Worm (Caenorhabditis elegans) whole organism, early embryonic: Measurements from ENCODE around the gene rpt-2.
"Not testable (repeated sequence)": the region's sequence is repeated elsewhere in the genome, so short reads cannot be mapped to it uniquely, and the experiment has no call there.

Experiments used
- F13C5.2 ChIP-seq: sonication (generic microtip); optimal IDR thresholded peaks from 2 replicates; lab custom pipeline; 2017; ENCODE audit warnings: mild to moderate bottlenecking, missing genetic modification characterization, inconsistent platforms, missing compliant biosample characterization
- ama-1 ChIP-seq: fragments of 150-350 bp; optimal IDR thresholded peaks from 2 replicates; lab custom pipeline; 2014
- ceh-13 ChIP-seq: fragments of 200-800 bp; sonication (Bioruptor generic); optimal IDR thresholded peaks from 2 replicates; lab custom pipeline; 2018; ENCODE audit warnings: mild to moderate bottlenecking, missing genetic modification characterization, missing compliant biosample characterization
- hmbx-1 ChIP-seq: sonication (generic microtip); optimal IDR thresholded peaks from 2 replicates; lab custom pipeline; 2016; ENCODE audit warnings: mild to moderate bottlenecking, missing genetic modification characterization, missing compliant biosample characterization
- hmg-4 ChIP-seq: fragments of 200-800 bp; sonication (Bioruptor generic); optimal IDR thresholded peaks from 2 replicates; lab custom pipeline; 2018; ENCODE audit warnings: mild to moderate bottlenecking, missing genetic modification characterization, missing compliant biosample characterization
- sea-1 ChIP-seq: fragments of 200-800 bp; sonication (Bioruptor generic); conservative IDR thresholded peaks from 2 replicates; pipeline ENCODE4 v1.3.6; 2022; ENCODE audit warnings: missing genetic modification characterization, missing compliant biosample characterization
- tra-4 ChIP-seq: sonication (generic microtip); optimal IDR thresholded peaks from 2 replicates; lab custom pipeline; 2017; ENCODE audit warnings: missing genetic modification characterization, missing compliant biosample characterization

- TF ChIP-seq hmg-4 (GFP tag; lab: Kevin White, UChicago); sea-1 (GFP tag; lab: Robert Waterston, UW); ama-1 (lab: Kevin White, UChicago); hmbx-1; ceh-13 (GFP tag; lab: Kevin White, UChicago); F13C5.2; tra-4 (tag; lab: Kevin White, UChicago): not testable (repeated sequence)
These were observed 21.1 kb upstream of the rpt-2 start, which contains the start of gene F29G9.1 for ce11 chrV:6038405-6039151.
